Worm (Caenorhabditis elegans) whole organism, young adult: ENCODE measurements around the gene nhr-66.

Experiments
- F37B4.10 ChIP-seq: fragments of 200-800 bp; sonication (Bioruptor generic); IDR thresholded peaks from 2 replicates; pipeline ENCODE4 v1.3.6; 2022; ENCODE audit warnings: missing genetic modification characterization, missing compliant biosample characterization
- madf-6 ChIP-seq: fragments of 200-800 bp; sonication (Bioruptor generic); IDR thresholded peaks from 2 replicates; pipeline ENCODE4 v1.3.6; 2022; ENCODE audit warnings: missing genetic modification reagents, missing genetic modification characterization, missing compliant biosample characterization
- mes-4 ChIP-seq: sonication (generic microtip); optimal IDR thresholded peaks from 2 replicates; lab custom pipeline; 2016; ENCODE audit warnings: missing genotype, missing genetic modification characterization, missing compliant biosample characterization
- rpc-1 ChIP-seq, 2 experiments: fragments of 150-350 bp in 1 of 2; sonication (generic microtip) in 1 of 2; optimal IDR thresholded peaks; 2 replicates each; lab custom pipeline; 2014 to 2018; ENCODE audit warnings: missing biosample characterization in 1 of 2, missing genetic modification characterization in 1 of 2, missing genetic modification reagents in 1 of 2, missing genotype in 1 of 2
- unc-62 ChIP-seq: fragments of 150-350 bp; optimal IDR thresholded peaks from 2 replicates; lab custom pipeline; 2014; ENCODE audit warnings: missing biosample characterization, missing genetic modification reagents, missing genetic modification characterization
- xnd-1 ChIP-seq: sonication (generic microtip); optimal IDR thresholded peaks from 2 replicates; lab custom pipeline; 2016; ENCODE audit warnings: missing genotype, missing genetic modification reagents, missing genetic modification characterization, missing compliant biosample characterization
- ztf-26 ChIP-seq: sonication (generic microtip); optimal IDR thresholded peaks from 2 replicates; lab custom pipeline; 2017; ENCODE audit warnings: missing genetic modification characterization, missing compliant biosample characterization

DNA sequence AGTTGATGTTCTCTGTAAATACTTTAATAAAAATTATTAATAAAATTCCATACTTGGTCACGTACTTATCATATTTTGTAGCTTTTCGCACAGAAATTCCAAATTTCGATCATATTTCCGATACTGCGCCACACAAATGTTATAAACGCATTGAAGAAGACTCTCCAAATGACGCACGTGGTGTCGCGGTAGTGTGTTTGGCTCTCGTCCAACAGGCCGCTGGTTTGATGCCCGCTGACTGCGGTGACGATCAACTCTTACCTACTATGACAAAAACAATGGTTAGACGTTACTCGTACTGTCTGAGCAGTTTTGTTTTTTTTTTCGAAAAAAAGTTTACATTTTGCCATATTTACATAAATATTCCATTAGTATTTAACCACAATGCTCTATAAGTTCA, 16.5 kb upstream of the nhr-66 start:
- TF ChIP-seq mes-4 (tag; lab: Kevin White, UChicago): peak; percentile 85
- TF ChIP-seq unc-62 (GFP tag; lab: Kevin White, UChicago): no peak
- TF ChIP-seq madf-6: no peak; the same call in 1 of the 2 replicates
- no peak for TF ChIP-seq F37B4.10 (GFP tag; lab: Robert Waterston, UW)
- peak; percentile 82 for TF ChIP-seq ztf-26 (tag; lab: Kevin White, UChicago)
- TF ChIP-seq rpc-1 (optimal IDR thresholded peaks at IDR 0.05; lab: Kevin White, UChicago): peak; percentile 94
- TF ChIP-seq rpc-1 (tag; optimal IDR thresholded peaks at IDR 0.05; lab: Kevin White, UChicago): peak; percentile 99
- TF ChIP-seq xnd-1: no peak
